Fruit fly (Drosophila melanogaster): ENCODE measurements around the gene Pect.

Gene Pect

DNA sequence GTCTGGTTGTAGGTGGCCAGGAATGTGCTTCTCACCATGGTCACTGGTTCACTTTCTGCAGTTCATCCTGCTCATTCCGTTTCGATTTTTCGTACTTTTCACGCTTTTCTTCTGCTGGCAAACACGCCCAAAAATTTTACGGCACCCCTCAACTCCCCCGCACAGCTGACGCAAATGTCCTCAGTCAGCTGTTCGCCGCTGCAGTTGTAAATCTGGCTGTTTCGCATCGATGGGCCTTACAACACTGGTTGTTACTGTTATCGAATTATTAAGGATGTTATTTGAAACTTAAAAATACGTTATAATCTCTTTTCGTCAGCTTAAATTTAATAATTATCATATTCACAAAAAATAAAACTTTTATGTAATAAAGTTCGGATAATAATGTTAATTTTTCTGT, 21.1 kb upstream of the Pect start, which contains the start of gene Mgat3:
Gene Mgat3, minus strand, starts transcription at position 182 of the 400 bp plus-strand sequence.
- TF ChIP-seq CG6808 (GFP tag; optimal IDR thresholded peaks at IDR 0.05) (no peak), Lpt (GFP tag; optimal IDR thresholded peaks at IDR 0.05) (no peak)

DNA sequence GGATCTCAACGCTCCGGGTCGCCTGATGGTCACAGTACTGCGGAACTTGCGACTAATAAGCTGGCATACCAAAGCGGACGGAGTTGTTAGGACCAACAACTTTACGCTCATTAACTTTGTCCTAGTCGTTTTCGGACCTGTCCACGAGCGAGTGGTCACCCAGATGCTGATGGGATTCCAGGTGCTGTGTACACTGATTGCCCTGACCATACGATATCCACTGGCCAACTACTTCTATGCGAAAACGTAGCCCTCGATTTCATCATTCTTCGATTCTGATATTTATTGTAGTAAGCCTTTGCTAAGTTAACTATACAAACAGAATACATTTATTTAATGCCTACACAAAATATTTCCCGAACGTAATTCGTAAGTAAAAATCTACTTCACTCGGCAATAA, 20.4 kb upstream of the Pect start, which contains the start of gene Rsph1:
Gene Rsph1, plus strand, starts transcription at position 301 of the 400 bp plus-strand sequence.
- no peak for TF ChIP-seq achi (GFP tag; optimal IDR thresholded peaks at IDR 0.05)
- no peak for TF ChIP-seq Blimp-1 (GFP tag; optimal IDR thresholded peaks at IDR 0.05)
- TF ChIP-seq CG6808 (GFP tag; optimal IDR thresholded peaks at IDR 0.05), result no peak
- no peak for TF ChIP-seq CG10631 (GFP tag; optimal IDR thresholded peaks at IDR 0.05)
- no peak for TF ChIP-seq Eip75B (GFP tag; optimal IDR thresholded peaks at IDR 0.05)
- TF ChIP-seq CG34406 (GFP tag; optimal IDR thresholded peaks at IDR 0.05), result no peak
- TF ChIP-seq salr (GFP tag; optimal IDR thresholded peaks at IDR 0.05), result no peak
- no peak for TF ChIP-seq fkh (GFP tag; optimal IDR thresholded peaks at IDR 0.05)
- no peak for TF ChIP-seq CG7368 (GFP tag; optimal IDR thresholded peaks at IDR 0.05)
- no peak for TF ChIP-seq lz (GFP tag; optimal IDR thresholded peaks at IDR 0.05)
- no peak for TF ChIP-seq CG10669 (GFP tag; optimal IDR thresholded peaks at IDR 0.05)
- TF ChIP-seq CG11762 (GFP tag; optimal IDR thresholded peaks at IDR 0.05; ENCODE audit: insufficient read depth), result no peak
- no peak for TF ChIP-seq dac (GFP tag; optimal IDR thresholded peaks at IDR 0.05)
- no peak for TF ChIP-seq spab (GFP tag; optimal IDR thresholded peaks at IDR 0.05)
- no peak for TF ChIP-seq CG8632 (GFP tag; optimal IDR thresholded peaks at IDR 0.05)

DNA sequence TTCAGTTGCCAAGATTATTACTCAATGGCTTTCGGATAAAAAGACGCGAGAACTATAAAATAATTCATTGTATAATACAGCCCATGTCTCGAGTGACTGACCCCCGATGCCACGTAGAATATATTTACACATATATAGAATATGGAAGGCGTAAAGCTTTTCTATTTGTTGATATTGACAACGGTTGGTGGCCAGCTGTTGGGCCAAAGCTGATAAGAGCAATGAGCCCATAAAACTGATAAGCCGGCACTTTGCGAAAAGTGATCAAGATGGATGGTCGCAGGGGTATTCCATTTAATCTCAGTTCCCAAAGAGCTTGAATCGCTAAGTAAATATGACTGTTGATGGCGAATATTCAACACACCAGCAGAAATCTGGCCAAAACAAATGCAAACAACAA, 13.0 kb upstream of the Pect start:
- TF ChIP-seq lz (GFP tag; optimal IDR thresholded peaks at IDR 0.05) (no peak), achi (GFP tag; optimal IDR thresholded peaks at IDR 0.05) (no peak), CG10669 (GFP tag; optimal IDR thresholded peaks at IDR 0.05) (no peak), vri (GFP tag; optimal IDR thresholded peaks at IDR 0.05) (peak; percentile 83), CG11902 (GFP tag; optimal IDR thresholded peaks at IDR 0.05) (no peak), CG10631 (GFP tag; optimal IDR thresholded peaks at IDR 0.05) (no peak), esn (GFP tag; optimal IDR thresholded peaks at IDR 0.05) (peak; percentile 27), Met (GFP tag; optimal IDR thresholded peaks at IDR 0.05) (no peak), svp (GFP tag) (peak; percentile 87), topi (GFP tag; optimal IDR thresholded peaks at IDR 0.05) (no peak), net (GFP tag; optimal IDR thresholded peaks at IDR 0.05) (no peak), CG6163 (GFP tag; IDR thresholded peaks at IDR 0.05) (0 out of 3 replicates have a peak, but pooled peaks have one; percentile 41)

DNA sequence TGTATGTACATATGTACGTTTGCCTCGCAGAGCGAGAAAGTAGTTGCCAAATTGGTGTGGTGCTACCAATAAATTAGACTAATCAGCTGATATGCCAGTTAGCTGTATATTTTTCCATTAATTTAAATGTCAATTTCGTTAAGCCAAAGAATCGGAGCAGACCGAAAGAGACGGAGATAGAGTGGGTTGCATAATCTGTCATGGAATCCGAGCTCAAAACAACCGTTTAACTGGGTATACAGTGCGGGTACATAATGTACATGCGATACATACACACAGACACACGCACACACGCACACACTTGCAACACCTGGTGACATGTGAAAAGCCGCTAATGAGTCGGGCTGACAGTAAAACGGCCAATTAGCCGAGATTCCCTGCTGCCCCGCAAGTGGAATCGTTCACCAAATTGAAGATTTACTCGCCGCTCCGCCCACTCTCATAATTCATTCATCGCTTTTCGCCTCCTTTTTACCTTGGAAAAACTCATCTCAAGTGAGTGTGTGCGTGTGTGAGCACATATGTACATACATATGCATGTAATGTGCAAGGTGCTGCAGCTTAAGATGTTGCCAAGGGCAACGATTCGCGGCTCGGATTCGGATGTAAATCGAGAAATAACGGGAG, 12.4 kb upstream of the Pect start:
- no peak for TF ChIP-seq CG11762 (GFP tag; optimal IDR thresholded peaks at IDR 0.05; ENCODE audit: insufficient read depth)
- peak; percentile 43 for TF ChIP-seq Eip78C (GFP tag)

DNA sequence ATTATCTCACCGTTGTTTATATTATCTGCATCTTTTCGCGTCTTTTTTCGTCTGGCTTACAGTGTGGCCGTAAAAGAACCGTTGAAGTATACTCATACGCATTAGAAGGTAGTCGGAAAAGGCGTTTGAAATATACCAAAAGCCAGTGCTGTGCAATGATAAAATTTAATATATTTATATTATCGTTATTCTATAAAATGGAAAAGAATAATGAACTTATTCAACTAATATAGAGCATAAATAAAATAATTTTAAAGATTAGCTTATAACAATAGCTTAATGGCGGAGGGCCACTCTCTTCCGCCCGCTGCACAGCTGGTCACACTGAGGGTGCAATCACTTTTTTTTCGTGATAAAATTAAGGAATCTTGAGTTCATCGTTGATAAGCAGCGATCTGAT, 11.7 kb upstream of the Pect start, which contains the start of the genes CG16974 and Edem2:
Gene CG16974, minus strand, starts transcription at position 86 of the 400 bp plus-strand sequence.
Gene Edem2, plus strand, starts transcription at position 308 of the 400 bp plus-strand sequence.
- TF ChIP-seq dsx (GFP tag; optimal IDR thresholded peaks at IDR 0.05; ENCODE audit: poor library complexity, severe bottlenecking) (no peak), CG6792 (GFP tag; optimal IDR thresholded peaks at IDR 0.05) (no peak), CG7368 (GFP tag; optimal IDR thresholded peaks at IDR 0.05) (no peak), CG8119 (GFP tag; IDR thresholded peaks at IDR 0.05) (peak; percentile 37; the same call in 1 of the 3 replicates), CG11902 (GFP tag; optimal IDR thresholded peaks at IDR 0.05) (peak; percentile 39), CG11294 (GFP tag; IDR thresholded peaks at IDR 0.05) (0 out of 2 replicates have a peak, but pooled peaks have one; percentile 30), Gug (GFP tag; IDR thresholded peaks at IDR 0.05) (0 out of 2 replicates have a peak, but pooled peaks have one; percentile 8), Eip93F (GFP tag; optimal IDR thresholded peaks at IDR 0.05) (peak; percentile 68), cyc (GFP tag; optimal IDR thresholded peaks at IDR 0.05) (peak; percentile 61), spab (GFP tag; optimal IDR thresholded peaks at IDR 0.05) (no peak), ss (GFP tag; optimal IDR thresholded peaks at IDR 0.05) (no peak), fd85E (GFP tag; optimal IDR thresholded peaks at IDR 0.05) (no peak), CG10631 (GFP tag; optimal IDR thresholded peaks at IDR 0.05) (no peak), CG3032 (tag; optimal IDR thresholded peaks at IDR 0.05) (peak; percentile 56), CG11762 (GFP tag; optimal IDR thresholded peaks at IDR 0.05; ENCODE audit: insufficient read depth) (no peak), Met (GFP tag; optimal IDR thresholded peaks at IDR 0.05) (no peak), Hr39 (GFP tag; optimal IDR thresholded peaks at IDR 0.05) (no peak), CG8319 (GFP tag; optimal IDR thresholded peaks at IDR 0.05) (no peak), CG6163 (GFP tag; IDR thresholded peaks at IDR 0.05) (peak; percentile 49; the same call in 2 of the 3 replicates), Ets21C (GFP tag; optimal IDR thresholded peaks at IDR 0.05) (peak; percentile 56), CG6808 (GFP tag; optimal IDR thresholded peaks at IDR 0.05) (no peak), eg (GFP tag; IDR thresholded peaks at IDR 0.05) (peak; percentile 60; the same call in 2 of the 3 replicates), Sox15 (GFP tag; optimal IDR thresholded peaks at IDR 0.05) (peak; percentile 55), Hr4 (GFP tag; optimal IDR thresholded peaks at IDR 0.05) (no peak), CG15336 (GFP tag; IDR thresholded peaks at IDR 0.05) (no peak), CG10669 (GFP tag; optimal IDR thresholded peaks at IDR 0.05) (no peak)
